Fruit fly (Drosophila melanogaster) whole organism, prepupa: ENCODE measurements around the gene Ir76a.

Source experiments
- CG3032 ChIP-seq: fragments of 200-800 bp; optimal IDR thresholded peaks from 2 replicates; lab custom pipeline; 2019; ENCODE audit warnings: missing biosample characterization, mild to moderate bottlenecking, missing genetic modification characterization, moderate library complexity
- CG3919 ChIP-seq: fragments of 200-800 bp; sonication (Bioruptor generic); optimal IDR thresholded peaks from 3 replicates; lab custom pipeline; 2016; ENCODE audit warnings: missing biosample characterization, missing genetic modification characterization
- Eip78C ChIP-seq: fragments of 200-800 bp; sonication (Bioruptor generic); peaks from one replicate; lab custom pipeline; 2016; ENCODE audit warnings: missing biosample characterization, missing genetic modification characterization
- dsx ChIP-seq: fragments of 200-800 bp; optimal IDR thresholded peaks from 3 replicates; lab custom pipeline; 2019; ENCODE audit warnings: missing biosample characterization, mild to moderate bottlenecking, missing genetic modification characterization, moderate library complexity; ENCODE audit not compliant: poor library complexity, severe bottlenecking
- fkh ChIP-seq: fragments of 200-800 bp; sonication (Bioruptor generic); optimal IDR thresholded peaks from 3 replicates; lab custom pipeline; 2017; ENCODE audit warnings: missing biosample characterization, mild to moderate bottlenecking, missing genetic modification characterization, moderate library complexity
- salr ChIP-seq, 2 experiments: fragments of 200-800 bp; sonication (Bioruptor generic); optimal IDR thresholded peaks; 3 replicates each; lab custom pipeline; 2016 to 2018; ENCODE audit warnings: missing biosample characterization in 2 of 2, missing genetic modification characterization in 2 of 2, mild to moderate bottlenecking in 1 of 2
- vri ChIP-seq: fragments of 200-800 bp; sonication (Bioruptor generic); optimal IDR thresholded peaks from 3 replicates; lab custom pipeline; 2016; ENCODE audit warnings: missing biosample characterization, mild to moderate bottlenecking, missing genetic modification characterization

Ir76a gene

dm6 chr3L:19845907-19846301 is 46.8 kb downstream of the Ir76a start:
- TF ChIP-seq vri (GFP tag; lab: Kevin White, UChicago): peak; percentile 69
- TF ChIP-seq dsx (GFP tag; lab: Kevin White, UChicago): no peak

DNA sequence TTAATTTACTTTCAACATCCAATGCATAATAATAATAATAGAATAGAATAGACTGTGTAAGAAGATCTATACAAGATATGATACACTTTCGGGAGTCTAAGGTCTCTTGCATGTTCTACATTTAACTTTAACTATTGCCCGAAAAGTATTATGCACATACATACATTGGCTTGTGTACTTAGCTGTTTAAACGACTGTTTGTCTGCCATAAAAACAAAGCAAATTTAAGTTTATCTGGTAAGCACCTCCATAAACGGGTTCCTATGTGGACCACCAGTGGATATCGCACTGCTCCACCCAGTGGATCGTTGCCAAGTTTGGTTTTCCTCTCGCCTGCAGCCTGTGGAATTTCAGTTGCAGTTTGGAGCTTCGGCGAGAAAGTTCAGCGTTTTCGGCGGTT is 47.9 kb downstream of the Ir76a start:
- no peak for TF ChIP-seq CG3032
- TF ChIP-seq fkh (GFP tag; lab: Kevin White, UChicago): peak; percentile 87
- peak; percentile 14 for TF ChIP-seq Eip78C
- TF ChIP-seq, all 60 proteins: peak for 2

dm6 chr3L:19848080-19848479 is 49.0 kb downstream of the Ir76a start:
- TF ChIP-seq vri (GFP tag; lab: Kevin White, UChicago) (no peak), Eip78C (peak; percentile 68), CG3919 (GFP tag; lab: Kevin White, UChicago) (no peak), salr (GFP tag; optimal IDR thresholded peaks at IDR 0.05; lab: Kevin White, UChicago) (no peak)
- TF ChIP-seq, all 60 proteins: peak for 1
